Fruit fly (Drosophila melanogaster) Kc167 (cell line): Measurements from ENCODE around the gene CG13692.

Experiments used
- Myc ChIP-seq: fragments of >200 bp; optimal IDR thresholded peaks from 2 replicates; lab custom pipeline; 2017; ENCODE audit warnings: missing external identifiers
- Sin3A ChIP-seq: fragments of >200 bp; optimal IDR thresholded peaks from 2 replicates; lab custom pipeline; 2018; ENCODE audit warnings: missing external identifiers

- TF ChIP-seq Sin3A (no peak), Myc (lab: Kevin White, UChicago) (no peak)
Measured at dm6 chr2L:432119-432518, 10.5 kb downstream of the CG13692 start.
